Fruit fly (Drosophila melanogaster) S2 (cell line): Measurements from ENCODE around the gene lft.

Experiments
- CG8478 ChIP-seq: fragments of >200 bp; optimal IDR thresholded peaks from 2 replicates; lab custom pipeline; 2018
- CTCF ChIP-seq, 2 experiments: fragments of >200 bp; optimal IDR thresholded peaks; 2 replicates each; lab custom pipeline; 2018

DNA sequence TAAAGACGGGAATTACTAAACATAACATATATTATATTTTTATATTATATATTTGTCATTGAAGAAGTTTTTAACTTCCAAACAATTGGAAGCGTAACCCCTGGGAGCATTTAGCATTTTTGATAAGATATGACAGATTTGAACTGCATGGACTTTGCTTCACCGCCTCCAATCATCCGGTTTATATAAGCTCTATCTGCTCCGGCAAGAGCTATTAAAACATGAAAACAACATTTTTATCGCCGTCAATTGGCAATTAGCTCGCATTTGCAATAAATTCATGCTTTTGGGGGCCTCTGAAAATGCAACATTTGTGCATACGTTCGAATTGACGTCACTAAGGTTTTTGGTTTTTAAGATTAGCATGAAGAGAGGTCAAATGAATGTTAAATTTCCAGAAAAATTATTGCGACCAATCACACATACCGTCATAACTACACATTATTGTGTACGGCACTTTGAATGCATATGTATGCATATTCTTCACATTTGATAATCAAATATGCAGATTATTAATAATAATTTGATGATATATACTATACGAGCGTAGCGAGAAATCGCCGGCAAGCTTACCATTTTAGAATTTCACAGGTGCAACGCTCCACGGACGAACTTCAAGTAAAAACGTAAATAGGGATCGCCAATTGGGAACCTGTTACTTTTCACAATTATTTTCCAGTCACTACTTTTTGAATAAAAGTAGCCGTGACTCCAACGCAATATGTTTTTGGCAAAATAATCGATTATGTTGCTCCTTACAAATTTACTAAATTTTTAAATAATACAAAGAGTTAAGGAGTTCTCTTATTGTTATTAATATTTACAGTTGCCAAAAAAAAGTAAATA lies 31.6 kb downstream of the lft start, which contains the start of gene Mdh1:
- TF ChIP-seq CTCF (optimal IDR thresholded peaks at IDR 0.05; lab: Kevin White, UChicago): no peak
- TF ChIP-seq CG8478: no peak
